Fruit fly (Drosophila melanogaster): Measurements from ENCODE around the gene CG7692.

Gene CG7692

dm6 chr3L:17359225-17359773 lies 7.7 kb downstream of the CG7692 start, which contains the start of gene tap:
Gene tap (plus strand): TSS chr3L:17359682.
- TF ChIP-seq CTCF (optimal IDR thresholded peaks at IDR 0.05) (no peak), CG8478 (optimal IDR thresholded peaks at IDR 0.05) (no peak)

dm6 chr3L:17361925-17362324 lies 10.3 kb downstream of the CG7692 start:
- no peak for TF ChIP-seq CG8478 (optimal IDR thresholded peaks at IDR 0.05)
- TF ChIP-seq CTCF (optimal IDR thresholded peaks at IDR 0.05), result no peak

- TF ChIP-seq CG8478 (optimal IDR thresholded peaks at IDR 0.05) (no peak), CTCF (optimal IDR thresholded peaks at IDR 0.05) (no peak)
Observed at dm6 chr3L:17362940-17363339, 11.3 kb downstream of the CG7692 start.

- TF ChIP-seq CTCF (optimal IDR thresholded peaks at IDR 0.05), result no peak
- TF ChIP-seq CG8478 (optimal IDR thresholded peaks at IDR 0.05), result no peak
Observed at dm6 chr3L:17364023-17364422, 12.4 kb downstream of the CG7692 start.

dm6 chr3L:17366936-17367335 lies 15.3 kb downstream of the CG7692 start:
- no peak for TF ChIP-seq CTCF (optimal IDR thresholded peaks at IDR 0.05)
- TF ChIP-seq CG8478 (optimal IDR thresholded peaks at IDR 0.05), result no peak

- no peak for TF ChIP-seq CG8478 (optimal IDR thresholded peaks at IDR 0.05)
- no peak for TF ChIP-seq CTCF (optimal IDR thresholded peaks at IDR 0.05)
Observed at dm6 chr3L:17374956-17375621, 23.5 kb downstream of the CG7692 start.

dm6 chr3L:17379311-17379710 lies 27.7 kb downstream of the CG7692 start, which contains the start of gene Cad74A:
Gene Cad74A (minus strand): TSS chr3L:17379530.
- no peak for TF ChIP-seq CG8478 (optimal IDR thresholded peaks at IDR 0.05)
- no peak for TF ChIP-seq CTCF (optimal IDR thresholded peaks at IDR 0.05)

- TF ChIP-seq CG8478 (optimal IDR thresholded peaks at IDR 0.05) (no peak), CTCF (optimal IDR thresholded peaks at IDR 0.05) (no peak)
Observed at dm6 chr3L:17381990-17382389, 30.4 kb downstream of the CG7692 start.

- TF ChIP-seq CTCF (optimal IDR thresholded peaks at IDR 0.05), result no peak
- no peak for TF ChIP-seq CG8478 (optimal IDR thresholded peaks at IDR 0.05)
Observed at dm6 chr3L:17382628-17383027, 31.0 kb downstream of the CG7692 start, which contains the start of gene CG13728. Gene CG13728 (minus strand): TSS chr3L:17382728.

- TF ChIP-seq CG8478 (optimal IDR thresholded peaks at IDR 0.05), result no peak
- TF ChIP-seq CTCF (optimal IDR thresholded peaks at IDR 0.05), result no peak
Observed at dm6 chr3L:17383285-17383684, 31.7 kb downstream of the CG7692 start.

- TF ChIP-seq CG8478 (optimal IDR thresholded peaks at IDR 0.05) (no peak), CTCF (optimal IDR thresholded peaks at IDR 0.05) (peak; percentile 47 to 57)
Observed at dm6 chr3L:17383714-17384113, 32.1 kb downstream of the CG7692 start.

- TF ChIP-seq CG8478 (optimal IDR thresholded peaks at IDR 0.05), result no peak
- no peak for TF ChIP-seq CTCF (optimal IDR thresholded peaks at IDR 0.05)
Observed at dm6 chr3L:17386612-17387382, 35.2 kb downstream of the CG7692 start.

dm6 chr3L:17388895-17389294 lies 37.3 kb downstream of the CG7692 start, which contains the start of gene CG13731:
Gene CG13731 (minus strand): TSS chr3L:17388956.
- no peak for TF ChIP-seq CTCF (optimal IDR thresholded peaks at IDR 0.05)
- TF ChIP-seq CG8478 (optimal IDR thresholded peaks at IDR 0.05), result no peak

- TF ChIP-seq CG8478 (optimal IDR thresholded peaks at IDR 0.05) (no peak), CTCF (optimal IDR thresholded peaks at IDR 0.05) (no peak)
Observed at dm6 chr3L:17391132-17391531, 39.5 kb downstream of the CG7692 start.

- no peak for TF ChIP-seq CTCF (optimal IDR thresholded peaks at IDR 0.05)
- TF ChIP-seq CG8478 (optimal IDR thresholded peaks at IDR 0.05), result no peak
Observed at dm6 chr3L:17392412-17392811, 40.8 kb downstream of the CG7692 start.

dm6 chr3L:17393098-17393497 lies 41.5 kb downstream of the CG7692 start:
- TF ChIP-seq CG8478 (optimal IDR thresholded peaks at IDR 0.05), result no peak
- no peak for TF ChIP-seq CTCF (optimal IDR thresholded peaks at IDR 0.05)
